Worm (Caenorhabditis elegans) whole organism, L4 larva: ENCODE measurements around the gene cnc-2.

Experiments used
- ama-1 ChIP-seq: fragments of 150-350 bp; optimal IDR thresholded peaks from 2 replicates; lab custom pipeline; 2014; ENCODE audit warnings: inconsistent platforms, mixed read lengths
- ceh-62 ChIP-seq: sonication (generic microtip); optimal IDR thresholded peaks from 2 replicates; lab custom pipeline; 2017; ENCODE audit warnings: missing biosample characterization, missing genetic modification characterization
- egl-27 ChIP-seq: sonication (generic microtip); optimal IDR thresholded peaks from 3 replicates; lab custom pipeline; 2017; ENCODE audit warnings: missing biosample characterization, missing genetic modification reagents, missing genetic modification characterization
- mdl-1 ChIP-seq, 2 experiments: fragments of 150-350 bp in 1 of 2; sonication (generic microtip) in 1 of 2; optimal IDR thresholded peaks; 2 replicates each; lab custom pipeline; 2014 to 2017; ENCODE audit warnings: missing biosample characterization in 2 of 2, missing genetic modification characterization in 2 of 2
- mep-1 ChIP-seq: fragments of 150-350 bp; sonication (generic microtip); optimal IDR thresholded peaks from 3 replicates; lab custom pipeline; 2014; ENCODE audit warnings: missing biosample characterization, missing genetic modification characterization
- nhr-25 ChIP-seq: sonication (generic microtip); optimal IDR thresholded peaks from 2 replicates; lab custom pipeline; 2017; ENCODE audit warnings: missing genetic modification characterization, mild to moderate bottlenecking, missing compliant biosample characterization, antibody characterized with exemption, moderate library complexity, borderline replicate concordance; ENCODE audit not compliant: insufficient read depth
- pha-4 ChIP-seq, 2 experiments: fragments of 150-350 bp in 1 of 2; fragments of 200-800 bp in 1 of 2; sonication (Bioruptor generic) in 1 of 2; IDR thresholded peaks in 1 of 2; optimal IDR thresholded peaks in 1 of 2; 2 replicates each; pipeline versions ENCODE4 v1.3.6 to Lab custom; 2014 to 2022; ENCODE audit warnings: missing genetic modification characterization in 2 of 2, missing genetic modification reagents in 2 of 2, missing biosample characterization in 1 of 2, missing compliant biosample characterization in 1 of 2
- set-16 ChIP-seq: fragments of 200-800 bp; sonication (Bioruptor generic); IDR thresholded peaks from 2 replicates; pipeline ENCODE4 v1.3.6; 2022; ENCODE audit warnings: missing genetic modification reagents, missing genetic modification characterization, missing compliant biosample characterization
- skn-1 ChIP-seq: fragments of 150-350 bp; optimal IDR thresholded peaks from 2 replicates; lab custom pipeline; 2014; ENCODE audit warnings: missing biosample characterization, missing genetic modification characterization
- zag-1 ChIP-seq: fragments of 150-350 bp; optimal IDR thresholded peaks from 2 replicates; lab custom pipeline; 2014; ENCODE audit warnings: missing biosample characterization, missing genetic modification characterization
- ztf-7 ChIP-seq: fragments of 150-350 bp; optimal IDR thresholded peaks from 2 replicates; lab custom pipeline; 2014; ENCODE audit warnings: missing biosample characterization, missing genetic modification characterization

DNA sequence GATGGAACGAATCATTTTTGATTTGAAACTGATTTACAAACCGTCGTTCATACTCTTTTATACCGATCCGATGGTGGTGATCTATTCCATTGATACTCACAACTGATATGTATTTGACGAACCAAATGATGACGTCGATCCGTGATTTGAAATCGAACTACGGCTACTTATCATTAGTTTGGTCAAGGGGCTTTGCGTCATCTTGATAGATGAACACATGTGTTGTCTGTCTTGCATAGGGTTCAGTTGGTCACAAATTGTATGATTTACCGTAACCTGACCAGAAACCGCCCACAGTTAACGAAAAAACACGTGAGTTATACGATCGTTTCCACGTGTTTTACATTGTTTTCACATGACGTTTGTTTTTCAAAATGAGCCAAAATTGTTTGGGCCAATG lies at the start of gene cnc-2:
- no peak for TF ChIP-seq ama-1 (lab: Kevin White, UChicago)
- TF ChIP-seq pha-4 (GFP tag; IDR thresholded peaks at IDR 0.05; lab: Robert Waterston, UW), result no peak
- TF ChIP-seq pha-4 (tag; optimal IDR thresholded peaks at IDR 0.05; lab: Kevin White, UChicago), result no peak
- TF ChIP-seq nhr-25 (tag; lab: Kevin White, UChicago), result no peak
- TF ChIP-seq egl-27 (tag; lab: Kevin White, UChicago), result no peak
- no peak for TF ChIP-seq set-16 (GFP tag; lab: Robert Waterston, UW)
- no peak for TF ChIP-seq ztf-7 (tag; lab: Kevin White, UChicago)
- no peak for TF ChIP-seq mep-1
- no peak for TF ChIP-seq zag-1 (tag; lab: Kevin White, UChicago)
- TF ChIP-seq mdl-1 (tag; optimal IDR thresholded peaks at IDR 0.05; lab: Kevin White, UChicago), result no peak
- no peak for TF ChIP-seq ceh-62 (tag; lab: Kevin White, UChicago)
- TF ChIP-seq skn-1, result no peak
